Worm (Caenorhabditis elegans): ENCODE data around the gene srj-55.

DNA sequence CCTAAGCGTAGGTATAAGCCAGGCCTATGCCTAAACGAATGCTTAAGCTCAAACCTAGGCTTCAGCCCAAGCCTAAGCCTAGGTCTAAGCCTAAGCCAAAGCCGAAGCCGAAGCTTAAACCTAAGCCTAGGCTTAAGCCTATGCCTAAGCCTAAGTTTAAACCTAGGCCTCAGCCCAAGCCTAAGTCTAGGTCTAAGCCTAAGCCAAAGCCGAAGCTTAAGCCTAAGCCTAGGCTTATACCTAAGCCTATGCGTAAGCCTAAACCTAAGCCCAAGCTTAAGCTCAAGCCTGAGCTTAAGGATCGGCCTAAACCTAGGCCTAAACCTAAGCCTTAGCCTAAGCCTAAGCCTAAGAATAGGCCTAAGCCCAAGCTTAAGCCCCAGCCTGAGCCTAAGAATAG, 31.8 kb downstream of the srj-55 start:
- TF ChIP-seq ets-4 (GFP tag; optimal IDR thresholded peaks at IDR 0.05) (no peak), F10E7.11 (tag; optimal IDR thresholded peaks at IDR 0.05) (no peak), Y67H2A.10 (GFP tag; conservative IDR thresholded peaks at IDR 0.05) (no peak), nfya-1 (tag; optimal IDR thresholded peaks at IDR 0.05; ENCODE audit: borderline replicate concordance, insufficient read depth) (no peak), nhr-90 (tag; optimal IDR thresholded peaks at IDR 0.05) (no peak), rec-8 (tag; optimal IDR thresholded peaks at IDR 0.05) (no peak), lir-1 (GFP tag; conservative IDR thresholded peaks at IDR 0.05) (no peak), snpc-4 (GFP tag; optimal IDR thresholded peaks at IDR 0.05) (no peak), snpc-4 (tag; optimal IDR thresholded peaks at IDR 0.05) (no peak), snpc-1.3 (tag; optimal IDR thresholded peaks at IDR 0.05; ENCODE audit: insufficient read depth) (no peak), ztf-3 (GFP tag; optimal IDR thresholded peaks at IDR 0.05) (no peak)
